Worm (Caenorhabditis elegans) whole organism, young adult: ENCODE data around the gene F29F11.20.

ENCODE experiments used
- B0019.2 ChIP-seq: fragments of 200-800 bp; sonication (Bioruptor generic); conservative IDR thresholded peaks from 2 replicates; pipeline ENCODE4 v1.3.6; 2022; ENCODE audit warnings: missing genetic modification reagents, missing genetic modification characterization, missing compliant biosample characterization
- B0336.3 ChIP-seq: fragments of 200-800 bp; sonication (Bioruptor generic); IDR thresholded peaks from 2 replicates; pipeline ENCODE4 v1.3.6; 2022; ENCODE audit warnings: missing genetic modification characterization, missing compliant biosample characterization
- C06A6.2 ChIP-seq: fragments of 200-800 bp; sonication (Bioruptor generic); conservative IDR thresholded peaks from 2 replicates; pipeline ENCODE4 v1.3.6; 2022; ENCODE audit warnings: missing genetic modification characterization, missing compliant biosample characterization
- C17E4.6 ChIP-seq: fragments of 200-800 bp; sonication (Bioruptor generic); IDR thresholded peaks from 2 replicates; pipeline ENCODE4 v1.3.6; 2022; ENCODE audit warnings: missing genetic modification reagents, missing genetic modification characterization, missing compliant biosample characterization
- F37B4.10 ChIP-seq: fragments of 200-800 bp; sonication (Bioruptor generic); IDR thresholded peaks from 2 replicates; pipeline ENCODE4 v1.3.6; 2022; ENCODE audit warnings: missing genetic modification characterization, missing compliant biosample characterization
- F39B2.1 ChIP-seq: fragments of 200-800 bp; sonication (Bioruptor generic); IDR thresholded peaks from 2 replicates; pipeline ENCODE4 v1.3.6; 2022; ENCODE audit warnings: missing genetic modification reagents, missing genetic modification characterization, missing compliant biosample characterization
- F52B5.7 ChIP-seq: sonication (generic microtip); optimal IDR thresholded peaks from 2 replicates; lab custom pipeline; 2016; ENCODE audit warnings: mild to moderate bottlenecking, missing genetic modification characterization, missing compliant biosample characterization
- F57A8.1 ChIP-seq: fragments of 200-800 bp; sonication (Bioruptor generic); optimal IDR thresholded peaks from 2 replicates; lab custom pipeline; 2018; ENCODE audit warnings: mild to moderate bottlenecking, missing genetic modification characterization, moderate library complexity, missing compliant biosample characterization
- F57C9.4 ChIP-seq: sonication (generic microtip); optimal IDR thresholded peaks from 2 replicates; lab custom pipeline; 2017; ENCODE audit warnings: mild to moderate bottlenecking, missing genetic modification characterization, missing compliant biosample characterization
- Y53G8AR.9 ChIP-seq: fragments of 200-800 bp; sonication (Bioruptor generic); conservative IDR thresholded peaks from 2 replicates; pipeline ENCODE4 v1.3.6; 2022; ENCODE audit warnings: missing genetic modification reagents, missing genetic modification characterization, missing compliant biosample characterization
- Y56A3A.18 ChIP-seq: fragments of 200-800 bp; sonication (Bioruptor generic); IDR thresholded peaks from 2 replicates; pipeline ENCODE4 v1.3.6; 2022; ENCODE audit warnings: missing genetic modification reagents, missing genetic modification characterization, missing compliant biosample characterization
- Y95B8A.8 ChIP-seq: fragments of 200-800 bp; sonication (Bioruptor generic); IDR thresholded peaks from 2 replicates; pipeline ENCODE4 v1.3.6; 2022; ENCODE audit warnings: missing genetic modification reagents, missing genetic modification characterization, missing compliant biosample characterization
- ama-1 ChIP-seq, 3 experiments: fragments of 150-350 bp in 1 of 3; sonication (generic microtip) in 2 of 3; optimal IDR thresholded peaks; 2 replicates each; lab custom pipeline; 2014 to 2018; ENCODE audit warnings: missing biosample characterization in 2 of 3, missing genetic modification characterization in 2 of 3, missing genetic modification reagents in 2 of 3
- aptf-2 ChIP-seq: fragments of 200-800 bp; sonication (Bioruptor generic); conservative IDR thresholded peaks from 2 replicates; pipeline ENCODE4 v1.3.6; 2022; ENCODE audit warnings: missing genetic modification reagents, missing genetic modification characterization, missing compliant biosample characterization
- aptf-3 ChIP-seq: fragments of 200-800 bp; sonication (Bioruptor generic); IDR thresholded peaks from 2 replicates; pipeline ENCODE4 v1.3.6; 2022; ENCODE audit warnings: missing genetic modification characterization, missing compliant biosample characterization
- attf-3 ChIP-seq: fragments of 200-800 bp; sonication (Bioruptor generic); conservative IDR thresholded peaks from 2 replicates; pipeline ENCODE4 v1.3.6; 2022; ENCODE audit warnings: missing genetic modification reagents, missing genetic modification characterization, missing compliant biosample characterization
- bed-1 ChIP-seq: fragments of 200-800 bp; sonication (Bioruptor generic); IDR thresholded peaks from 2 replicates; pipeline ENCODE4 v1.3.6; 2022; ENCODE audit warnings: missing genetic modification reagents, missing genetic modification characterization, missing compliant biosample characterization
- ceh-100 ChIP-seq: fragments of 200-800 bp; sonication (Bioruptor generic); IDR thresholded peaks from 2 replicates; pipeline ENCODE4 v1.3.6; 2022; ENCODE audit warnings: missing genetic modification reagents, missing genetic modification characterization, missing compliant biosample characterization
- ceh-27 ChIP-seq: fragments of 200-800 bp; sonication (Bioruptor generic); optimal IDR thresholded peaks from 2 replicates; lab custom pipeline; 2018; ENCODE audit warnings: mild to moderate bottlenecking, missing genetic modification characterization, moderate library complexity, missing compliant biosample characterization
- ceh-58 ChIP-seq: fragments of 200-800 bp; sonication (Bioruptor generic); IDR thresholded peaks from 2 replicates; pipeline ENCODE4 v1.3.6; 2022; ENCODE audit warnings: missing genetic modification characterization, missing compliant biosample characterization
- die-1 ChIP-seq: sonication (generic microtip); optimal IDR thresholded peaks from 2 replicates; lab custom pipeline; 2016; ENCODE audit warnings: missing genotype, mild to moderate bottlenecking, missing genetic modification characterization, missing compliant biosample characterization
- egl-18 ChIP-seq: fragments of 200-800 bp; sonication (Bioruptor generic); IDR thresholded peaks from 2 replicates; pipeline ENCODE4 v1.3.6; 2022; ENCODE audit warnings: missing genetic modification reagents, missing genetic modification characterization, missing compliant biosample characterization
- ekl-4 ChIP-seq: fragments of 200-800 bp; sonication (Bioruptor generic); IDR thresholded peaks from 2 replicates; pipeline ENCODE4 v1.3.6; 2022; ENCODE audit warnings: missing genetic modification reagents, missing genetic modification characterization, missing compliant biosample characterization
- hlh-12 ChIP-seq: sonication (generic microtip); optimal IDR thresholded peaks from 2 replicates; lab custom pipeline; 2016; ENCODE audit warnings: missing genetic modification characterization, missing compliant biosample characterization
- hrde-1 ChIP-seq: sonication (generic microtip); optimal IDR thresholded peaks from 2 replicates; lab custom pipeline; 2016; ENCODE audit warnings: missing genetic modification characterization, mild to moderate bottlenecking, missing compliant biosample characterization, moderate library complexity, missing genotype, missing genetic modification reagents, borderline replicate concordance
- let-526 ChIP-seq: fragments of 200-800 bp; sonication (Bioruptor generic); IDR thresholded peaks from 2 replicates; pipeline ENCODE4 v1.3.6; 2022; ENCODE audit warnings: missing genetic modification reagents, missing genetic modification characterization, missing compliant biosample characterization
- madf-3 ChIP-seq: fragments of 200-800 bp; sonication (Bioruptor generic); IDR thresholded peaks from 2 replicates; pipeline ENCODE4 v1.3.6; 2022; ENCODE audit warnings: missing genetic modification reagents, missing genetic modification characterization, missing compliant biosample characterization
- madf-8 ChIP-seq: fragments of 200-800 bp; sonication (Bioruptor generic); conservative IDR thresholded peaks from 2 replicates; pipeline ENCODE4 v1.3.6; 2022; ENCODE audit warnings: missing genetic modification reagents, missing genetic modification characterization, missing compliant biosample characterization
- mes-4 ChIP-seq: sonication (generic microtip); optimal IDR thresholded peaks from 2 replicates; lab custom pipeline; 2016; ENCODE audit warnings: missing genotype, missing genetic modification characterization, missing compliant biosample characterization
- nfya-2 ChIP-seq: fragments of 200-800 bp; sonication (Bioruptor generic); IDR thresholded peaks from 2 replicates; pipeline ENCODE4 v1.3.6; 2022; ENCODE audit warnings: missing genetic modification reagents, missing genetic modification characterization, missing compliant biosample characterization
- nhr-120 ChIP-seq: fragments of 200-800 bp; sonication (Bioruptor generic); IDR thresholded peaks from 2 replicates; pipeline ENCODE4 v1.3.6; 2022; ENCODE audit warnings: missing genetic modification characterization, missing compliant biosample characterization
- nhr-90 ChIP-seq: sonication (generic microtip); optimal IDR thresholded peaks from 2 replicates; lab custom pipeline; 2016; ENCODE audit warnings: missing genotype, mild to moderate bottlenecking, missing genetic modification characterization, missing compliant biosample characterization
- rec-8 ChIP-seq, 2 experiments: sonication (generic microtip); optimal IDR thresholded peaks; 2 replicates each; lab custom pipeline; 2016; ENCODE audit warnings: mild to moderate bottlenecking in 2 of 2, missing genetic modification characterization in 2 of 2, missing genetic modification reagents in 2 of 2, missing genotype in 2 of 2, missing biosample characterization in 1 of 2, missing compliant biosample characterization in 1 of 2, moderate library complexity in 1 of 2
- repo-1 ChIP-seq: sonication (generic microtip); optimal IDR thresholded peaks from 2 replicates; lab custom pipeline; 2017; ENCODE audit warnings: mild to moderate bottlenecking, missing genetic modification characterization, missing compliant biosample characterization
- sdz-38 ChIP-seq: sonication (generic microtip); optimal IDR thresholded peaks from 2 replicates; lab custom pipeline; 2016; ENCODE audit warnings: missing genotype, missing genetic modification characterization, missing compliant biosample characterization
- sea-2 ChIP-seq: fragments of 200-800 bp; sonication (Bioruptor generic); IDR thresholded peaks from 2 replicates; pipeline ENCODE4 v1.3.6; 2022; ENCODE audit warnings: missing genetic modification characterization, missing compliant biosample characterization
- snpc-1.3 ChIP-seq: sonication (generic microtip); optimal IDR thresholded peaks from 2 replicates; lab custom pipeline; 2017; ENCODE audit warnings: missing genetic modification characterization, mild to moderate bottlenecking, missing compliant biosample characterization, antibody characterized with exemption, moderate library complexity, missing genotype, missing genetic modification reagents; ENCODE audit not compliant: insufficient read depth
- snpc-3.4 ChIP-seq: sonication (generic microtip); optimal IDR thresholded peaks from 2 replicates; lab custom pipeline; 2017; ENCODE audit warnings: missing genetic modification characterization, mild to moderate bottlenecking, missing compliant biosample characterization, antibody characterized with exemption, moderate library complexity, missing genotype, missing genetic modification reagents
- somi-1 ChIP-seq: fragments of 200-800 bp; sonication (Bioruptor generic); optimal IDR thresholded peaks from 2 replicates; lab custom pipeline; 2018; ENCODE audit warnings: mild to moderate bottlenecking, missing genetic modification characterization, missing compliant biosample characterization
- sptf-2 ChIP-seq: fragments of 200-800 bp; sonication (Bioruptor generic); optimal IDR thresholded peaks from 2 replicates; lab custom pipeline; 2018; ENCODE audit warnings: mild to moderate bottlenecking, missing genetic modification characterization, missing compliant biosample characterization
- tbp1 ChIP-seq: fragments of 200-800 bp; sonication (Bioruptor generic); optimal IDR thresholded peaks from 2 replicates; lab custom pipeline; 2018; ENCODE audit warnings: mild to moderate bottlenecking, missing genetic modification characterization, missing compliant biosample characterization
- tbx-9 ChIP-seq: sonication (generic microtip); optimal IDR thresholded peaks from 2 replicates; lab custom pipeline; 2016; ENCODE audit warnings: borderline replicate concordance, missing genetic modification characterization, inconsistent platforms, missing compliant biosample characterization
- tlf-1 ChIP-seq: fragments of 200-800 bp; sonication (Bioruptor generic); optimal IDR thresholded peaks from 2 replicates; lab custom pipeline; 2018; ENCODE audit warnings: mild to moderate bottlenecking, missing genetic modification characterization, missing compliant biosample characterization
- unc-62 ChIP-seq: fragments of 150-350 bp; optimal IDR thresholded peaks from 2 replicates; lab custom pipeline; 2014; ENCODE audit warnings: missing biosample characterization, missing genetic modification reagents, missing genetic modification characterization
- ztf-22 ChIP-seq: fragments of 200-800 bp; sonication (Bioruptor generic); optimal IDR thresholded peaks from 2 replicates; lab custom pipeline; 2018; ENCODE audit warnings: mild to moderate bottlenecking, missing genetic modification characterization, moderate library complexity, missing compliant biosample characterization
- ztf-28 ChIP-seq: fragments of 200-800 bp; sonication (Bioruptor generic); IDR thresholded peaks from 2 replicates; pipeline ENCODE4 v1.3.6; 2022; ENCODE audit warnings: missing genetic modification reagents, missing genetic modification characterization, missing compliant biosample characterization
- ztf-3 ChIP-seq: fragments of 200-800 bp; sonication (Bioruptor generic); optimal IDR thresholded peaks from 2 replicates; lab custom pipeline; 2018; ENCODE audit warnings: mild to moderate bottlenecking, missing genetic modification characterization, missing compliant biosample characterization

The F29F11.20 gene

ce11 chrV:10693749-10694148, 6.0 kb downstream of the F29F11.20 start (continued):
- TF ChIP-seq B0019.2 (GFP tag; lab: Robert Waterston, UW) (no peak), somi-1 (GFP tag; lab: Kevin White, UChicago) (no peak), egl-18 (GFP tag; lab: Robert Waterston, UW) (no peak), Y53G8AR.9 (no peak), hlh-12 (tag; lab: Kevin White, UChicago) (no peak), aptf-3 (no peak), F57C9.4 (tag; lab: Kevin White, UChicago) (no peak), sea-2 (GFP tag; lab: Robert Waterston, UW) (no peak), ztf-28 (GFP tag; lab: Robert Waterston, UW) (no peak), let-526 (GFP tag; lab: Robert Waterston, UW) (no peak), ztf-22 (GFP tag; lab: Kevin White, UChicago) (peak; percentile 56), F57A8.1 (GFP tag; lab: Kevin White, UChicago) (no peak), nfya-2 (GFP tag; lab: Robert Waterston, UW) (no peak), madf-8 (GFP tag; lab: Robert Waterston, UW) (no peak), nhr-120 (no peak), attf-3 (GFP tag; lab: Robert Waterston, UW) (no peak), tlf-1 (no peak), F39B2.1 (GFP tag; lab: Robert Waterston, UW) (no peak), sdz-38 (tag; lab: Kevin White, UChicago) (no peak), ceh-58 (no peak), F37B4.10 (no peak), C06A6.2 (GFP tag; lab: Robert Waterston, UW) (no peak), mes-4 (tag; lab: Kevin White, UChicago) (no peak), aptf-2 (GFP tag; lab: Robert Waterston, UW) (no peak), B0336.3 (GFP tag; lab: Robert Waterston, UW) (no peak), ztf-3 (GFP tag; lab: Kevin White, UChicago) (no peak), ekl-4 (no peak), hrde-1 (tag; lab: Kevin White, UChicago) (no peak), nhr-90 (tag; lab: Kevin White, UChicago) (no peak), tbx-9 (tag; lab: Kevin White, UChicago) (no peak), madf-3 (GFP tag; lab: Robert Waterston, UW) (no peak), bed-1 (GFP tag; lab: Robert Waterston, UW) (no peak), F52B5.7 (tag; lab: Kevin White, UChicago) (no peak), ama-1 (optimal IDR thresholded peaks at IDR 0.05; lab: Kevin White, UChicago) (no peak), ama-1 (GFP tag; optimal IDR thresholded peaks at IDR 0.05; lab: Kevin White, UChicago) (no peak), snpc-1.3 (tag; lab: Kevin White, UChicago) (no peak), snpc-3.4 (no peak), repo-1 (tag; lab: Kevin White, UChicago) (no peak), sptf-2 (GFP tag; lab: Kevin White, UChicago) (no peak), rec-8 (tag; optimal IDR thresholded peaks at IDR 0.05; lab: Kevin White, UChicago) (no peak), ceh-100 (GFP tag; lab: Robert Waterston, UW) (no peak), tbp1 (peak; percentile 9), die-1 (tag; lab: Kevin White, UChicago) (no peak), C17E4.6 (GFP tag; lab: Robert Waterston, UW) (no peak), Y95B8A.8 (no peak), unc-62 (GFP tag; lab: Kevin White, UChicago) (peak; percentile 58), Y56A3A.18 (GFP tag; lab: Robert Waterston, UW) (no peak), ceh-27 (no peak)
